Worm (Caenorhabditis elegans): ENCODE results near the gene F14F8.9.

ce11 chrV:16666647-16667046, 1.7 kb downstream of the F14F8.9 start, which contains the start of gene F14F8.14:
- TF ChIP-seq ref-1 (GFP tag; conservative IDR thresholded peaks at IDR 0.05): no peak
- no peak for TF ChIP-seq ztf-23 (GFP tag; IDR thresholded peaks at IDR 0.05)
- TF ChIP-seq flt-1 (GFP tag; IDR thresholded peaks at IDR 0.05): no peak
- no peak for TF ChIP-seq T22C8.4 (GFP tag; IDR thresholded peaks at IDR 0.05)
- no peak for TF ChIP-seq cog-1 (tag; optimal IDR thresholded peaks at IDR 0.05)
- no peak for TF ChIP-seq ztf-29 (GFP tag; IDR thresholded peaks at IDR 0.05)

Data from whole organism, midembryonic.